Worm (Caenorhabditis elegans): Measurements from ENCODE around the gene M04G7.2.
A peak's percentile ranks its signal among the peaks of the same experiment; 100 is the strongest.

Gene M04G7.2

ce11 chrIV:460614-461079, at the start of gene M04G7.2:
Gene M04G7.2 (minus strand): TSS chrIV:461029.
- TF ChIP-seq W03F9.2 (tag; optimal IDR thresholded peaks at IDR 0.05) (no peak), dao-5 (tag; optimal IDR thresholded peaks at IDR 0.05) (no peak), him-1 (tag; optimal IDR thresholded peaks at IDR 0.05) (no peak)

- TF ChIP-seq W03F9.2 (tag; optimal IDR thresholded peaks at IDR 0.05) (no peak), him-1 (tag; optimal IDR thresholded peaks at IDR 0.05) (no peak), dao-5 (tag; optimal IDR thresholded peaks at IDR 0.05) (no peak)
These were observed 45.6 kb upstream of the M04G7.2 start, which contains the start of gene W03G1.5 for ce11 chrIV:506384-506783. Gene W03G1.5 (minus strand): TSS chrIV:506484.

ce11 chrIV:504495-504894, 43.7 kb upstream of the M04G7.2 start:
- TF ChIP-seq dao-5 (tag; optimal IDR thresholded peaks at IDR 0.05) (no peak), him-1 (tag; optimal IDR thresholded peaks at IDR 0.05) (no peak), W03F9.2 (tag; optimal IDR thresholded peaks at IDR 0.05) (no peak)

- TF ChIP-seq him-1 (tag; optimal IDR thresholded peaks at IDR 0.05) (no peak), W03F9.2 (tag; optimal IDR thresholded peaks at IDR 0.05) (no peak), dao-5 (tag; optimal IDR thresholded peaks at IDR 0.05) (no peak)
These were observed 36.3 kb upstream of the M04G7.2 start for ce11 chrIV:497155-497554.

- TF ChIP-seq him-1 (tag; optimal IDR thresholded peaks at IDR 0.05) (no peak), W03F9.2 (tag; optimal IDR thresholded peaks at IDR 0.05) (no peak), dao-5 (tag; optimal IDR thresholded peaks at IDR 0.05) (no peak)
These were observed 23.9 kb upstream of the M04G7.2 start for ce11 chrIV:484768-485167.

- TF ChIP-seq him-1 (tag; optimal IDR thresholded peaks at IDR 0.05) (no peak), W03F9.2 (tag; optimal IDR thresholded peaks at IDR 0.05) (no peak), dao-5 (tag; optimal IDR thresholded peaks at IDR 0.05) (no peak)
These were observed 23.2 kb upstream of the M04G7.2 start for ce11 chrIV:484004-484403.

ce11 chrIV:481067-481466, 20.2 kb upstream of the M04G7.2 start, which contains the start of gene npr-37:
Gene npr-37 (minus strand): TSS chrIV:481167.
- no peak for TF ChIP-seq him-1 (tag; optimal IDR thresholded peaks at IDR 0.05)
- TF ChIP-seq dao-5 (tag; optimal IDR thresholded peaks at IDR 0.05): no peak
- TF ChIP-seq W03F9.2 (tag; optimal IDR thresholded peaks at IDR 0.05): no peak

- TF ChIP-seq dao-5 (tag; optimal IDR thresholded peaks at IDR 0.05) (no peak), W03F9.2 (tag; optimal IDR thresholded peaks at IDR 0.05) (no peak), him-1 (tag; optimal IDR thresholded peaks at IDR 0.05) (no peak)
These were observed 7.5 kb upstream of the M04G7.2 start for ce11 chrIV:468307-468706.

- TF ChIP-seq him-1 (tag; optimal IDR thresholded peaks at IDR 0.05) (no peak), dao-5 (tag; optimal IDR thresholded peaks at IDR 0.05) (no peak), W03F9.2 (tag; optimal IDR thresholded peaks at IDR 0.05) (no peak)
These were observed 6.5 kb upstream of the M04G7.2 start for ce11 chrIV:467291-467690.

ce11 chrIV:466569-466968, 5.7 kb upstream of the M04G7.2 start:
- no peak for TF ChIP-seq W03F9.2 (tag; optimal IDR thresholded peaks at IDR 0.05)
- no peak for TF ChIP-seq him-1 (tag; optimal IDR thresholded peaks at IDR 0.05)
- TF ChIP-seq dao-5 (tag; optimal IDR thresholded peaks at IDR 0.05): no peak

ce11 chrIV:462050-462449, 1.2 kb upstream of the M04G7.2 start:
- TF ChIP-seq him-1 (tag; optimal IDR thresholded peaks at IDR 0.05): no peak
- no peak for TF ChIP-seq W03F9.2 (tag; optimal IDR thresholded peaks at IDR 0.05)
- no peak for TF ChIP-seq dao-5 (tag; optimal IDR thresholded peaks at IDR 0.05)

- TF ChIP-seq him-1 (tag; optimal IDR thresholded peaks at IDR 0.05) (no peak), W03F9.2 (tag; optimal IDR thresholded peaks at IDR 0.05) (no peak), dao-5 (tag; optimal IDR thresholded peaks at IDR 0.05) (no peak)
These were observed 5.3 kb downstream of the M04G7.2 start, which contains the start of gene M04G7.1 for ce11 chrIV:455484-455883. Gene M04G7.1 (plus strand): TSS chrIV:455784.

ce11 chrIV:454816-455215, 6.0 kb downstream of the M04G7.2 start, which contains the start of the genes Y66H1A.8 and M04G7.5:
Gene Y66H1A.8 (minus strand): TSS chrIV:454916.
Gene M04G7.5 (plus strand): TSS chrIV:455073.
- TF ChIP-seq dao-5 (tag; optimal IDR thresholded peaks at IDR 0.05): no peak
- TF ChIP-seq W03F9.2 (tag; optimal IDR thresholded peaks at IDR 0.05): no peak
- TF ChIP-seq him-1 (tag; optimal IDR thresholded peaks at IDR 0.05): no peak

- TF ChIP-seq him-1 (tag; optimal IDR thresholded peaks at IDR 0.05) (no peak), W03F9.2 (tag; optimal IDR thresholded peaks at IDR 0.05) (no peak), dao-5 (tag; optimal IDR thresholded peaks at IDR 0.05) (no peak)
These were observed 15.5 kb downstream of the M04G7.2 start, which contains the start of gene dpm-1 for ce11 chrIV:445377-445776. Gene dpm-1 (plus strand): TSS chrIV:445677.

ce11 chrIV:443622-444021, 17.2 kb downstream of the M04G7.2 start, which contains the start of gene mrpl-55:
Gene mrpl-55 (plus strand): TSS chrIV:443985.
- TF ChIP-seq him-1 (tag; optimal IDR thresholded peaks at IDR 0.05) (peak; percentile 39), W03F9.2 (tag; optimal IDR thresholded peaks at IDR 0.05) (peak; percentile 89), dao-5 (tag; optimal IDR thresholded peaks at IDR 0.05) (no peak)
